Worm (Caenorhabditis elegans): ENCODE data around the gene tomm-40.

DNA sequence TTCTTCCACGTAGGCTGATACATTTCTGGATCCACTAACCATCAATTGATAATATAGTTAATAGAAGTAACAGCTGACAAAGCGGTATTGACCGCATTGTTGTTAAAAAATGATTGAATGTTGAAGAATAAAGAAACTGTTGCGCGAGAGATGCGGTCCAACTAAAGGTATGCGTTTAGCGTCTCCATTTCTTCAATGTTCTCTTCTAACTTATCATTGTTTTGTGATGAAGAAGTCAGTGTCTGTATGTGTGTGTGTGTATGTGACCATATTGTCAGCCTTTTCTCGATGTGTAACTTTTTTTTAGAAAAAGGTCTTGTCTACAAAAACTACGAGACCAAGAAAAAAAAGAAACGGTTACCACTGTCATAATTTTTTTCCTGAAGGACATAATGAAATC lies 46.9 kb downstream of the tomm-40 start, which contains the start of gene B0457.2:
- TF ChIP-seq sea-1 (GFP tag; conservative IDR thresholded peaks at IDR 0.05) (no peak), hmbx-1 (tag; optimal IDR thresholded peaks at IDR 0.05) (no peak), flt-1 (GFP tag; IDR thresholded peaks at IDR 0.05) (no peak), ceh-13 (GFP tag; optimal IDR thresholded peaks at IDR 0.05) (no peak), B0310.2 (tag; optimal IDR thresholded peaks at IDR 0.05) (no peak), ama-1 (optimal IDR thresholded peaks at IDR 0.05) (no peak), ets-7 (tag; optimal IDR thresholded peaks at IDR 0.05) (no peak), hnd-1 (tag; optimal IDR thresholded peaks at IDR 0.05) (no peak), F13C5.2 (tag; optimal IDR thresholded peaks at IDR 0.05) (no peak), tbx-37 (GFP tag; conservative IDR thresholded peaks at IDR 0.05) (no peak)

Measured in whole organism, early embryonic.